Fruit fly (Drosophila melanogaster) whole organism, prepupa: ENCODE data around the gene waw.

Experiments
- Blimp-1 ChIP-seq: fragments of 200-800 bp; sonication (Bioruptor generic); optimal IDR thresholded peaks from 3 replicates; lab custom pipeline; 2017; ENCODE audit warnings: missing biosample characterization, missing genetic modification characterization, mild to moderate bottlenecking, moderate library complexity, missing genetic modification reagents
- CG10631 ChIP-seq: fragments of 200-800 bp; sonication (Bioruptor generic); optimal IDR thresholded peaks from 2 replicates; lab custom pipeline; 2016; ENCODE audit warnings: missing biosample characterization, missing genetic modification characterization
- CG10669 ChIP-seq: fragments of 200-800 bp; sonication (Bioruptor generic); optimal IDR thresholded peaks from 3 replicates; lab custom pipeline; 2018; ENCODE audit warnings: missing biosample characterization, mild to moderate bottlenecking, missing genetic modification characterization, moderate library complexity
- CG11294 ChIP-seq: fragments of 200-800 bp; sonication (Bioruptor generic); IDR thresholded peaks from 2 replicates; pipeline ENCODE4 v1.3.6; 2022; ENCODE audit warnings: missing biosample characterization, missing genetic modification characterization
- CG11762 ChIP-seq: fragments of 200-800 bp; sonication (Bioruptor generic); optimal IDR thresholded peaks from 3 replicates; lab custom pipeline; 2016; ENCODE audit warnings: missing biosample characterization, missing genetic modification characterization; ENCODE audit not compliant: insufficient read depth
- CG15336 ChIP-seq: fragments of 200-800 bp; sonication (Bioruptor generic); IDR thresholded peaks from 2 replicates; pipeline ENCODE4 v1.3.6; 2022; ENCODE audit warnings: missing biosample characterization, missing genetic modification characterization
- CG1621 ChIP-seq: fragments of 200-800 bp; sonication (Bioruptor generic); optimal IDR thresholded peaks from 3 replicates; lab custom pipeline; 2018; ENCODE audit warnings: missing biosample characterization, mild to moderate bottlenecking, missing genetic modification characterization
- CG3032 ChIP-seq: fragments of 200-800 bp; optimal IDR thresholded peaks from 2 replicates; lab custom pipeline; 2019; ENCODE audit warnings: missing biosample characterization, mild to moderate bottlenecking, missing genetic modification characterization, moderate library complexity
- CG31627 ChIP-seq: fragments of 200-800 bp; sonication (Bioruptor generic); optimal IDR thresholded peaks from 3 replicates; lab custom pipeline; 2016; ENCODE audit warnings: missing biosample characterization, missing genetic modification characterization
- CG32006 ChIP-seq: fragments of 200-800 bp; sonication (Bioruptor generic); optimal IDR thresholded peaks from 3 replicates; lab custom pipeline; 2017; ENCODE audit warnings: missing biosample characterization, mild to moderate bottlenecking, missing genetic modification characterization
- CG34406 ChIP-seq: fragments of 200-800 bp; sonication (Bioruptor generic); optimal IDR thresholded peaks from 3 replicates; lab custom pipeline; 2016; ENCODE audit warnings: missing biosample characterization, missing genetic modification characterization
- CG3919 ChIP-seq: fragments of 200-800 bp; sonication (Bioruptor generic); optimal IDR thresholded peaks from 3 replicates; lab custom pipeline; 2016; ENCODE audit warnings: missing biosample characterization, missing genetic modification characterization
- CG4318 ChIP-seq: fragments of 200-800 bp; sonication (Bioruptor generic); optimal IDR thresholded peaks from 3 replicates; lab custom pipeline; 2017; ENCODE audit warnings: missing biosample characterization, mild to moderate bottlenecking, missing genetic modification characterization
- CG6163 ChIP-seq: fragments of 200-800 bp; sonication (Bioruptor generic); IDR thresholded peaks from 3 replicates; pipeline ENCODE4 v1.3.6; 2022; ENCODE audit warnings: missing biosample characterization, missing genetic modification characterization
- CG6276 ChIP-seq: fragments of 200-800 bp; sonication (Bioruptor generic); optimal IDR thresholded peaks from 2 replicates; lab custom pipeline; 2017; ENCODE audit warnings: missing biosample characterization, mild to moderate bottlenecking, missing genetic modification characterization
- CG6808 ChIP-seq: fragments of 200-800 bp; sonication (Bioruptor generic); optimal IDR thresholded peaks from 3 replicates; lab custom pipeline; 2017; ENCODE audit warnings: missing biosample characterization, missing genetic modification characterization, mild to moderate bottlenecking, moderate library complexity, missing genetic modification reagents
- CG6854 ChIP-seq: fragments of 200-800 bp; sonication (Bioruptor generic); optimal IDR thresholded peaks from 2 replicates; lab custom pipeline; 2017; ENCODE audit warnings: missing biosample characterization, mild to moderate bottlenecking, missing genetic modification characterization
- CG7368 ChIP-seq: fragments of 200-800 bp; sonication (Bioruptor generic); optimal IDR thresholded peaks from 3 replicates; lab custom pipeline; 2016; ENCODE audit warnings: missing biosample characterization, missing genetic modification characterization
- CG8119 ChIP-seq: fragments of 200-800 bp; sonication (Bioruptor generic); IDR thresholded peaks from 3 replicates; pipeline ENCODE4 v1.3.6; 2022; ENCODE audit warnings: missing biosample characterization, missing genetic modification characterization
- CG8319 ChIP-seq: fragments of 200-800 bp; sonication (Bioruptor generic); optimal IDR thresholded peaks from 3 replicates; lab custom pipeline; 2016; ENCODE audit warnings: missing biosample characterization, missing genetic modification characterization
- CG8632 ChIP-seq: fragments of 200-800 bp; sonication (Bioruptor generic); optimal IDR thresholded peaks from 3 replicates; lab custom pipeline; 2016; ENCODE audit warnings: missing biosample characterization, missing genetic modification characterization
- Eip75B ChIP-seq: fragments of 200-800 bp; sonication (Bioruptor generic); optimal IDR thresholded peaks from 3 replicates; lab custom pipeline; 2016; ENCODE audit warnings: missing biosample characterization, missing genetic modification characterization
- Eip78C ChIP-seq: fragments of 200-800 bp; sonication (Bioruptor generic); peaks from one replicate; lab custom pipeline; 2016; ENCODE audit warnings: missing biosample characterization, missing genetic modification characterization
- Ets21C ChIP-seq: fragments of 200-800 bp; sonication (Bioruptor generic); optimal IDR thresholded peaks from 3 replicates; lab custom pipeline; 2016; ENCODE audit warnings: missing biosample characterization, missing genetic modification characterization
- Ets96B ChIP-seq: fragments of 200-800 bp; optimal IDR thresholded peaks from 2 replicates; lab custom pipeline; 2019; ENCODE audit warnings: missing biosample characterization, mild to moderate bottlenecking, missing genetic modification characterization, moderate library complexity
- Gug ChIP-seq: fragments of 200-800 bp; sonication (Bioruptor generic); IDR thresholded peaks from 2 replicates; pipeline ENCODE4 v1.3.6; 2022; ENCODE audit warnings: missing biosample characterization, missing genetic modification characterization
- Hr4 ChIP-seq: fragments of 200-800 bp; sonication (Bioruptor generic); optimal IDR thresholded peaks from 3 replicates; lab custom pipeline; 2016; ENCODE audit warnings: missing biosample characterization, missing genetic modification characterization
- Lpt ChIP-seq: fragments of 200-800 bp; sonication (Bioruptor generic); optimal IDR thresholded peaks from 3 replicates; lab custom pipeline; 2016; ENCODE audit warnings: missing biosample characterization, missing genetic modification characterization
- OdsH ChIP-seq: fragments of 200-800 bp; sonication (Bioruptor generic); optimal IDR thresholded peaks from 3 replicates; lab custom pipeline; 2016; ENCODE audit warnings: missing biosample characterization, missing genetic modification characterization
- Sox15 ChIP-seq: fragments of 200-800 bp; sonication (Bioruptor generic); optimal IDR thresholded peaks from 3 replicates; lab custom pipeline; 2016; ENCODE audit warnings: missing biosample characterization, missing genetic modification characterization
- achi ChIP-seq: fragments of 200-800 bp; sonication (Bioruptor generic); optimal IDR thresholded peaks from 3 replicates; lab custom pipeline; 2016; ENCODE audit warnings: missing biosample characterization, missing genetic modification characterization
- acj6 ChIP-seq: fragments of 200-800 bp; sonication (Bioruptor generic); optimal IDR thresholded peaks from 3 replicates; lab custom pipeline; 2016; ENCODE audit warnings: missing biosample characterization, missing genetic modification characterization
- cyc ChIP-seq: fragments of 200-800 bp; sonication (Bioruptor generic); optimal IDR thresholded peaks from 3 replicates; lab custom pipeline; 2016; ENCODE audit warnings: missing biosample characterization, missing genetic modification characterization
- dac ChIP-seq: fragments of 200-800 bp; sonication (Bioruptor generic); optimal IDR thresholded peaks from 2 replicates; lab custom pipeline; 2017; ENCODE audit warnings: missing biosample characterization, mild to moderate bottlenecking, missing genetic modification characterization
- esn ChIP-seq: fragments of 200-800 bp; sonication (Bioruptor generic); optimal IDR thresholded peaks from 2 replicates; lab custom pipeline; 2016; ENCODE audit warnings: missing biosample characterization, mild to moderate bottlenecking, missing genetic modification characterization, moderate library complexity
- fd59A ChIP-seq: fragments of 200-800 bp; sonication (Bioruptor generic); optimal IDR thresholded peaks from 2 replicates; lab custom pipeline; 2017; ENCODE audit warnings: missing biosample characterization, mild to moderate bottlenecking, missing genetic modification characterization, missing genetic modification reagents
- fd85E ChIP-seq: fragments of 200-800 bp; sonication (Bioruptor generic); optimal IDR thresholded peaks from 3 replicates; lab custom pipeline; 2016; ENCODE audit warnings: missing biosample characterization, missing genetic modification characterization
- fkh ChIP-seq: fragments of 200-800 bp; sonication (Bioruptor generic); optimal IDR thresholded peaks from 3 replicates; lab custom pipeline; 2017; ENCODE audit warnings: missing biosample characterization, mild to moderate bottlenecking, missing genetic modification characterization, moderate library complexity
- lz ChIP-seq: fragments of 200-800 bp; sonication (Bioruptor generic); optimal IDR thresholded peaks from 3 replicates; lab custom pipeline; 2016; ENCODE audit warnings: missing biosample characterization, missing genetic modification characterization
- net ChIP-seq: fragments of 200-800 bp; sonication (Bioruptor generic); optimal IDR thresholded peaks from 3 replicates; lab custom pipeline; 2016; ENCODE audit warnings: missing biosample characterization, missing genetic modification characterization
- pdm3 ChIP-seq: fragments of 200-800 bp; sonication (Bioruptor generic); optimal IDR thresholded peaks from 3 replicates; lab custom pipeline; 2016; ENCODE audit warnings: missing biosample characterization, missing genetic modification characterization
- salr ChIP-seq, 2 experiments: fragments of 200-800 bp; sonication (Bioruptor generic); optimal IDR thresholded peaks; 3 replicates each; lab custom pipeline; 2016 to 2018; ENCODE audit warnings: missing biosample characterization in 2 of 2, missing genetic modification characterization in 2 of 2, mild to moderate bottlenecking in 1 of 2
- spab ChIP-seq: fragments of 200-800 bp; sonication (Bioruptor generic); optimal IDR thresholded peaks from 2 replicates; lab custom pipeline; 2017; ENCODE audit warnings: missing biosample characterization, mild to moderate bottlenecking, missing genetic modification characterization, missing genetic modification reagents
- topi ChIP-seq: fragments of 200-800 bp; sonication (Bioruptor generic); optimal IDR thresholded peaks from 3 replicates; lab custom pipeline; 2016; ENCODE audit warnings: missing biosample characterization, missing genetic modification characterization
- vri ChIP-seq: fragments of 200-800 bp; sonication (Bioruptor generic); optimal IDR thresholded peaks from 3 replicates; lab custom pipeline; 2016; ENCODE audit warnings: missing biosample characterization, mild to moderate bottlenecking, missing genetic modification characterization

waw gene

DNA sequence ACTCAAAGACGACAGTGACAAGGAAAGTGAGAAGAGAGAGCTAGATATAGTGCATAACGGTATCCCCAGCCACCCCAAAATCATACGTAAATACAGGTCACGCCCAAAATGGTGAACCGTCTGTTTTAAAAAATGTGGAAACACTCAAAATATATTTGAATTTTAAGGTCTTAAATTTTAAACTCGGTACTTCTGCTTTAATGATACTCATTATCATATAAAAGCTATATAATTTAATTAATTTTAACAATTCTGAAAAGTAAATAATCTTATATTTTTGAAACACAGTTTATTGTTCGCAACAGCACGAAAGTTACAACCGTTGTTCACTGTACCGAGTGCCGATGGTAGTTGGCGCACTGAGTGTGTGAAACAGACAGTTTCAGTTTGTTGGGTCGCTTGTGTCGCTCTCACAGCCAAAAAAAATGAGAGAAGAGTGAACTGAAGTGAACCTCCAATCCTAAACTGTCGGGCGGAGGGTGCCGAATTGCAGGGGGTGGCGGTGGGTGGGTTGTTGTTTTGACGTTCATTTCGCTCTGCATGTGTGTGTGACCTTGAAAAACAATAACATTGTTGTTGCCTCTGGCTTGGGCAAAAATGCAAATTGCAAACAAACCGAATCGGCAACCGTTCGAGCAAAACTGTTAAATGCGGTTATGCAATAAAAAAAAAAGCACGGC lies 3.6 kb downstream of the waw start (continued):
- TF ChIP-seq fd59A (peak; percentile 66), Blimp-1 (GFP tag; lab: Kevin White, UChicago) (peak; percentile 57), fd85E (no peak), Sox15 (GFP tag; lab: Kevin White, UChicago) (peak; percentile 73), CG1621 (tag; lab: Kevin White, UChicago) (peak; percentile 57), vri (peak; percentile 48), Lpt (GFP tag; lab: Kevin White, UChicago) (peak; percentile 80), CG4318 (GFP tag; lab: Kevin White, UChicago) (peak; percentile 91), CG3919 (GFP tag; lab: Kevin White, UChicago) (peak; percentile 79), CG6163 (GFP tag; lab: Robert Waterston, UW) (peak; percentile 79), Ets96B (tag; lab: Kevin White, UChicago) (peak; percentile 74), fkh (peak; percentile 56), CG15336 (GFP tag; lab: Robert Waterston, UW) (peak; percentile 94), spab (peak; percentile 63), CG7368 (peak; percentile 64), CG8119 (GFP tag; lab: Robert Waterston, UW) (peak; percentile 95), dac (GFP tag; lab: Kevin White, UChicago) (peak; percentile 85), lz (peak; percentile 62), CG31627 (GFP tag; lab: Kevin White, UChicago) (peak; percentile 42), CG34406 (peak; percentile 78), Ets21C (GFP tag; lab: Kevin White, UChicago) (peak; percentile 26), OdsH (GFP tag; lab: Kevin White, UChicago) (peak; percentile 86), achi (GFP tag; lab: Kevin White, UChicago) (peak; percentile 74)

DNA sequence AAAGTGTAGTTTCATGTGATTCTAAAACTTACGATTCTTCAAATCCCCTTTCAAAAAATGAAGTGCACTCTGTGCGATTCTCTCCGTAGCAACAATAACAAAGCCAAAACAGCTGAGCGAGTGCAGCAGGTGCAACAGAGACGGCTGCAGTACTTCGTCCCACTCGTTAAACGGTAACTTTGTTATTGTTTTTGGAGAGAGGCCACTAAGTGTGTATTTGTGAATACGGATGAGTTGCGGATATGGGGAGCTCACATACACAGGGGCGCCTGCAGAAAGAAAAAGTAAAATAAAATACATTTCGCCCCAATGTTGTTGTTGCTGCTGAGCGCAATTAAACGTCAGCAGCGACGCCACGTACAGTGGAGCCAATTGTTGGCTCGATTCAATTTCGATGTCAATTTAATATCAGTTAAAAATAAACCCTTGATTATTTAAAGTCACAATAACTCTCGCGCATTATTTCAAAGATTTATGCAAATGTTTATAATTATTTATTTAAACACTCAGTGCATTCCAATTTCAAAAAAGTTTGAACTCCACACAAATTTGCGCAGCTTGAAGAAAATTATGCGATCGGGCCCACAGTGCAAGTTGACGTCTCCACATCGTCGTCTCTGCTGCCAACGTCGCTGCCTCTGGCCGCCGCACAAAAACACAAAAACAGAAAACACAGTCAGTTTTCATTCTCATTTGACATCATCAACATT lies 4.7 kb downstream of the waw start:
- TF ChIP-seq spab (peak; percentile 98), Hr4 (peak; percentile 99), CG6276 (GFP tag; lab: Kevin White, UChicago) (peak; percentile 99), vri (peak; percentile 97), CG15336 (GFP tag; lab: Robert Waterston, UW) (peak; percentile 98), fkh (peak; percentile 86), CG11762 (GFP tag; lab: Kevin White, UChicago) (peak; percentile 98), CG6854 (GFP tag; lab: Kevin White, UChicago) (peak; percentile 98), topi (peak; percentile 99), CG6808 (peak; percentile 99), CG11294 (GFP tag; lab: Robert Waterston, UW) (peak; percentile 96), CG4318 (GFP tag; lab: Kevin White, UChicago) (peak; percentile 99), CG3919 (GFP tag; lab: Kevin White, UChicago) (peak; percentile 98), Gug (GFP tag; lab: Robert Waterston, UW) (peak; percentile 97), CG3032 (tag; lab: Kevin White, UChicago) (peak; percentile 98), CG10669 (GFP tag; lab: Kevin White, UChicago) (peak; percentile 99), CG32006 (peak; percentile 100), Eip78C (GFP tag; lab: Kevin White, UChicago) (peak; percentile 100), esn (GFP tag; lab: Kevin White, UChicago) (peak; percentile 99), CG8632 (peak; percentile 99), salr (GFP tag; optimal IDR thresholded peaks at IDR 0.05; lab: Kevin White, UChicago) (peak; percentile 96 to 98), pdm3 (peak; percentile 99), dac (GFP tag; lab: Kevin White, UChicago) (peak; percentile 99), Ets96B (tag; lab: Kevin White, UChicago) (peak; percentile 97), Lpt (GFP tag; lab: Kevin White, UChicago) (peak; percentile 98), acj6 (GFP tag; lab: Kevin White, UChicago) (peak; percentile 99), CG6163 (GFP tag; lab: Robert Waterston, UW) (peak; percentile 97), CG8119 (GFP tag; lab: Robert Waterston, UW) (peak; percentile 99), Blimp-1 (GFP tag; lab: Kevin White, UChicago) (peak; percentile 96), lz (peak; percentile 99), CG8319 (GFP tag; lab: Kevin White, UChicago) (peak; percentile 97), net (GFP tag; lab: Kevin White, UChicago) (peak; percentile 99), CG7368 (peak; percentile 97), cyc (GFP tag; lab: Kevin White, UChicago) (peak; percentile 98), CG1621 (tag; lab: Kevin White, UChicago) (peak; percentile 97), Eip75B (GFP tag; lab: Kevin White, UChicago) (peak; percentile 99), CG10631 (GFP tag; lab: Kevin White, UChicago) (peak; percentile 98)
